Worm (Caenorhabditis elegans) whole organism, early embryonic: ENCODE results near the gene Y42H9AR.5.

Experiments used
- B0310.2 ChIP-seq: sonication (generic microtip); optimal IDR thresholded peaks from 2 replicates; lab custom pipeline; 2016; ENCODE audit warnings: mild to moderate bottlenecking, missing genetic modification characterization, missing compliant biosample characterization
- F13C5.2 ChIP-seq: sonication (generic microtip); optimal IDR thresholded peaks from 2 replicates; lab custom pipeline; 2017; ENCODE audit warnings: mild to moderate bottlenecking, missing genetic modification characterization, inconsistent platforms, missing compliant biosample characterization
- aly-1 ChIP-seq: sonication (generic microtip); optimal IDR thresholded peaks from 2 replicates; lab custom pipeline; 2016; ENCODE audit warnings: missing genetic modification characterization, missing compliant biosample characterization
- ama-1 ChIP-seq: fragments of 150-350 bp; optimal IDR thresholded peaks from 2 replicates; lab custom pipeline; 2014
- ceh-13 ChIP-seq: fragments of 200-800 bp; sonication (Bioruptor generic); optimal IDR thresholded peaks from 2 replicates; lab custom pipeline; 2018; ENCODE audit warnings: mild to moderate bottlenecking, missing genetic modification characterization, missing compliant biosample characterization
- ceh-36 ChIP-seq: sonication (generic microtip); optimal IDR thresholded peaks from 2 replicates; lab custom pipeline; 2016; ENCODE audit warnings: missing genetic modification characterization, inconsistent platforms, missing compliant biosample characterization
- ets-7 ChIP-seq: sonication (generic microtip); optimal IDR thresholded peaks from 2 replicates; lab custom pipeline; 2016; ENCODE audit warnings: missing genotype, missing genetic modification characterization, missing compliant biosample characterization
- flt-1 ChIP-seq: fragments of 200-800 bp; sonication (Bioruptor generic); IDR thresholded peaks from 2 replicates; pipeline ENCODE4 v1.3.6; 2022; ENCODE audit warnings: missing genetic modification characterization, missing compliant biosample characterization
- hmbx-1 ChIP-seq: sonication (generic microtip); optimal IDR thresholded peaks from 2 replicates; lab custom pipeline; 2016; ENCODE audit warnings: mild to moderate bottlenecking, missing genetic modification characterization, missing compliant biosample characterization
- hmg-4 ChIP-seq: fragments of 200-800 bp; sonication (Bioruptor generic); optimal IDR thresholded peaks from 2 replicates; lab custom pipeline; 2018; ENCODE audit warnings: mild to moderate bottlenecking, missing genetic modification characterization, missing compliant biosample characterization
- hnd-1 ChIP-seq: sonication (generic microtip); optimal IDR thresholded peaks from 2 replicates; lab custom pipeline; 2016; ENCODE audit warnings: missing genetic modification characterization, missing compliant biosample characterization
- pes-1 ChIP-seq: fragments of 200-800 bp; sonication (Bioruptor generic); IDR thresholded peaks from 2 replicates; pipeline ENCODE4 v1.3.6; 2022; ENCODE audit warnings: missing genetic modification reagents, missing genetic modification characterization, missing compliant biosample characterization
- scrt-1 ChIP-seq: fragments of 200-800 bp; sonication (Bioruptor generic); IDR thresholded peaks from 2 replicates; pipeline ENCODE4 v1.3.6; 2022; ENCODE audit warnings: missing genetic modification characterization, missing compliant biosample characterization
- sea-1 ChIP-seq: fragments of 200-800 bp; sonication (Bioruptor generic); conservative IDR thresholded peaks from 2 replicates; pipeline ENCODE4 v1.3.6; 2022; ENCODE audit warnings: missing genetic modification characterization, missing compliant biosample characterization
- tbx-11 ChIP-seq: fragments of 200-800 bp; sonication (Bioruptor generic); IDR thresholded peaks from 2 replicates; pipeline ENCODE4 v1.3.6; 2022; ENCODE audit warnings: missing genetic modification characterization, missing compliant biosample characterization
- tbx-37 ChIP-seq: fragments of 200-800 bp; sonication (Bioruptor generic); conservative IDR thresholded peaks from 2 replicates; pipeline ENCODE4 v1.3.6; 2022; ENCODE audit warnings: missing genetic modification reagents, missing genetic modification characterization, missing compliant biosample characterization
- tra-4 ChIP-seq: sonication (generic microtip); optimal IDR thresholded peaks from 2 replicates; lab custom pipeline; 2017; ENCODE audit warnings: missing genetic modification characterization, missing compliant biosample characterization

The Y42H9AR.5 gene

DNA sequence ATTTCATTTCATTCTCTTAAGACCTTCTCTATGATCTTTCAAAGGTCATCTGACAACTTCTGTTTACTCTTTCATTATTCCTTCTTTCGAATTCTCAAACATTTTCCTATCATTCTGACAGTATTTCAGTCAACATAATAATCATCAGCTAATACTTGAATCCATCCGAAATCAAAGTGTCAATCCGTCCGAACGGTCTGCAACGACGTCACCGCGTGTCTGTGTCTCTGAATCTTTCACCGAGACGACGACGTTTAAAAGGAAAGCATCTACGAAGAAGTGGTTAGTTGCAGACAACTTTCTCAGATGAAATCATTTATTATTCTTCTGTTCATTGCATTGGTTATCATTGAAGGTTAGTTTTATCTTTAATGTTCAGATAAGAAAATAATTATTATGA lies at the start of gene Y42H9AR.5:
TSS of gene Y42H9AR.5 (plus strand) at position 301 of the 400 bp plus-strand sequence.
- TF ChIP-seq hmbx-1 (tag; lab: Kevin White, UChicago) (no peak), pes-1 (GFP tag; lab: Robert Waterston, UW) (no peak), ets-7 (tag; lab: Kevin White, UChicago) (no peak), B0310.2 (tag; lab: Kevin White, UChicago) (no peak), F13C5.2 (no peak), hnd-1 (no peak), aly-1 (tag; lab: Kevin White, UChicago) (no peak), ama-1 (lab: Kevin White, UChicago) (no peak), hmg-4 (GFP tag; lab: Kevin White, UChicago) (no peak), tra-4 (no peak), ceh-13 (no peak), tbx-11 (GFP tag; lab: Robert Waterston, UW) (no peak), flt-1 (no peak), sea-1 (GFP tag; lab: Robert Waterston, UW) (no peak)

DNA sequence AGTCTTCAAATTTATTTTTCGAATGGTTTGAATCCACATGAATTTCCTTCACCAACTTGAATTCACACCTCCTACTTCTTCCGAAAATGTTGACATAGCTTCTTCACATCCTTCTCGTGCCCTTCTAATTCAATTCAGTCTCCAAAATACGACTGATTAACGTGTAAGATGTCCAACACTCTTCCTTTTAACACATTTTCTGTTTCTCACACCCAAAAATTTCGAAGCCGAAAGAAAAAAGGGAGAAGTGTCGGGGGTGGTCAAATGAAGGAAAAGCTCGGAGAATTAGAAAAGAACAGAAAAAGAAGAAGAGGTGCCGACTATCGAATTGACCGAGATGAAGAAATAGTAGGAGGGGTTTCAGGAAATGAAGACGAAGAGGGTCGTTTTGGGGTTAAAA lies 49.6 kb upstream of the Y42H9AR.5 start:
- TF ChIP-seq hmbx-1 (tag; lab: Kevin White, UChicago) (no peak), ets-7 (tag; lab: Kevin White, UChicago) (no peak), tbx-37 (GFP tag; lab: Robert Waterston, UW) (no peak), tbx-11 (GFP tag; lab: Robert Waterston, UW) (no peak), hnd-1 (no peak), ceh-36 (tag; lab: Kevin White, UChicago) (no peak), B0310.2 (tag; lab: Kevin White, UChicago) (no peak), ceh-13 (no peak), tra-4 (no peak), ama-1 (lab: Kevin White, UChicago) (no peak), scrt-1 (GFP tag; lab: Robert Waterston, UW) (no peak), flt-1 (no peak)

DNA sequence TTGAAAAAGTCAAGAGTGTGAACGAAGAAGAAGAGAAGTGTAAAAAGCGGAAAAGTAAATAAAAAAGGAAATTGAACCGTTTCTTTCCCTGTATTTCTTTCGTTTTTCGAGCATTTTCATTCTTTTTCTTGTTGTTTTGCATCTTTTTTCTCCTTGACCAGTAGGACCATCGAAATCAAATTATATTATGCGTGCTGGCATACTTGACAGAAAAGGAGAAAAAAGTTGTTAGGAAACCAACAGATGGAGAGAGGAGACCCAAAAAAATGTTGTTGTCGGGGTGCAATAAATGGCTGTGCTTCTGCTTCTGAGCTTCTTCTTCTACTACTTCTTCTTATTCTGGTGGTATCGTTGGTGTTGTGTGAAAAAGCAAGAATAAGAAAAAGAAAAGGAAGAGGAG lies 48.4 kb upstream of the Y42H9AR.5 start:
- no peak for TF ChIP-seq ceh-13
- no peak for TF ChIP-seq scrt-1 (GFP tag; lab: Robert Waterston, UW)
- no peak for TF ChIP-seq ama-1 (lab: Kevin White, UChicago)
- TF ChIP-seq hnd-1 = no peak
- no peak for TF ChIP-seq hmbx-1 (tag; lab: Kevin White, UChicago)
- no peak for TF ChIP-seq sea-1 (GFP tag; lab: Robert Waterston, UW)
- no peak for TF ChIP-seq aly-1 (tag; lab: Kevin White, UChicago)
- no peak for TF ChIP-seq tbx-37 (GFP tag; lab: Robert Waterston, UW)
- TF ChIP-seq pes-1 (GFP tag; lab: Robert Waterston, UW) = no peak
- TF ChIP-seq B0310.2 (tag; lab: Kevin White, UChicago) = no peak
- TF ChIP-seq flt-1 = no peak
- TF ChIP-seq ceh-36 (tag; lab: Kevin White, UChicago) = no peak
- TF ChIP-seq ets-7 (tag; lab: Kevin White, UChicago) = no peak
- no peak for TF ChIP-seq F13C5.2
- no peak for TF ChIP-seq tra-4
- no peak for TF ChIP-seq hmg-4 (GFP tag; lab: Kevin White, UChicago)
- no peak for TF ChIP-seq tbx-11 (GFP tag; lab: Robert Waterston, UW)

DNA sequence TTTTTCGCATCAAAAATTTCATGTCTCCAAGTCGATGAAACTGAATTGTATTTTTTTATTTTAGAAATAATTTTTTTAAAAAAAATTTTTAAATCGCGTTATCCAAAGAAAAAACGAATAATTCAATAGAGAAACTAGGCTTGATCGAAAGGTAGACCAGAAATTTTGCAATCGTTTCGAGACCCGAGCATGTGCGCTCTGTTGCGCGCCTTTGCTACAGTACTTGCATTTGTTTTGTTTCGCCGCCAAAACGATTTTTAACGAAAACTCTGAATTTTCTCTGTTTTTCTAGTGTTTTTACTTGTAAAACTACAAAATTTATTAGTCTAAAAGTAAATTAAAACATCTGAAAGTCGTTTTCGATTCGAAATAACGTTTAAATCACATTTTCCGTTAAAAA lies 41.1 kb upstream of the Y42H9AR.5 start:
- TF ChIP-seq ceh-36 (tag; lab: Kevin White, UChicago) = no peak
- no peak for TF ChIP-seq aly-1 (tag; lab: Kevin White, UChicago)
- no peak for TF ChIP-seq hnd-1

DNA sequence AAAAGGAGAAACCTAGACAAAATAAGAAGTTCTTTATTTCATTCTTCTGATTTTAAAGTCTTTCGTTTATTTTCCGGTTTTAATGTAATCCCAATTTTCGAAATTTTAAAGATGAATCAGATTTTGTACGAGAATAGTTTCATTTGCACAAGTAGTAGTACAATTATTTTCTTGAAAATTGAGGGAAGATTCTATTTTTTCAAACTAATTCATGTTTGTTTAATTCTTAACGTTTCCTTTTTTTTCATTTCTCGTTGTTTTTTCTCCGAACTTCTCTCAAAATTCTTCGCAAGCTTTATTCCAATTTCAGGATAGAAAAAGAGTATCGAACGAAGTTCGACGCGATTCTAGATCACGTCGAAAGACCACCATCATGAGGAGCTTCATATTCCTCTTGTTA lies 40.0 kb upstream of the Y42H9AR.5 start, which contains the start of gene sax-7:
TSS of gene sax-7 (plus strand) at position 301 of the 400 bp plus-strand sequence.
- no peak for TF ChIP-seq tbx-11 (GFP tag; lab: Robert Waterston, UW)
- no peak for TF ChIP-seq B0310.2 (tag; lab: Kevin White, UChicago)
- TF ChIP-seq hnd-1 = no peak
- no peak for TF ChIP-seq ama-1 (lab: Kevin White, UChicago)
- no peak for TF ChIP-seq F13C5.2
- TF ChIP-seq tbx-37 (GFP tag; lab: Robert Waterston, UW) = no peak
- no peak for TF ChIP-seq pes-1 (GFP tag; lab: Robert Waterston, UW)

DNA sequence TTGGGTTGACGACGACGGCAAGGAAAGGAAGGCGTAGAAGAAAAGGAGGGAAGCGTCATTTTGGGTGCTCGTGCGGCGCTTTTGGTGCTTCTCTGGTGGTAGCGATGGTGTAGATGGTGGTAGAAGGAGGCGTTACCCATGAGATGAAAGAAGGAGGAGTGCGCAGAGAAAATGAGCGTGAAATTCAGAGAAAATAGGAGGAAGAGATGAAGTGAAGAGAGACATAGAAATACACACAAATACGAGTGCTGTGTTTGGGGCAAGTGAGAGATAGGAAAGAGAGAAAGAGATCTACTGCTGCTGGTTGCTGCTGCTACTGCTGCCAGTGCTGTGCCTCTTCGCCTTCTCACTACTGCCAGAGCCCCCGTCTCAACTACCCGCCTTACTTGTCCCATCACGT lies 35.7 kb upstream of the Y42H9AR.5 start:
- no peak for TF ChIP-seq tra-4
- TF ChIP-seq aly-1 (tag; lab: Kevin White, UChicago) = peak; percentile 38
- TF ChIP-seq scrt-1 (GFP tag; lab: Robert Waterston, UW) = 0 out of 2 replicates have a peak, but pooled peaks have one; percentile 13
- peak; percentile 32; the same call in 1 of the 2 replicates for TF ChIP-seq tbx-37 (GFP tag; lab: Robert Waterston, UW)
- TF ChIP-seq ets-7 (tag; lab: Kevin White, UChicago) = no peak
- no peak for TF ChIP-seq hnd-1
- TF ChIP-seq pes-1 (GFP tag; lab: Robert Waterston, UW) = no peak
- TF ChIP-seq F13C5.2 = peak; percentile 37
- no peak for TF ChIP-seq ceh-13
- 0 out of 2 replicates have a peak, but pooled peaks have one; percentile 12 for TF ChIP-seq tbx-11 (GFP tag; lab: Robert Waterston, UW)
- peak; percentile 66 for TF ChIP-seq hmg-4 (GFP tag; lab: Kevin White, UChicago)
- no peak for TF ChIP-seq ama-1 (lab: Kevin White, UChicago)
- TF ChIP-seq sea-1 (GFP tag; lab: Robert Waterston, UW) = no peak
- no peak for TF ChIP-seq ceh-36 (tag; lab: Kevin White, UChicago)
- TF ChIP-seq B0310.2 (tag; lab: Kevin White, UChicago) = no peak
- no peak for TF ChIP-seq hmbx-1 (tag; lab: Kevin White, UChicago)
- no peak for TF ChIP-seq flt-1

DNA sequence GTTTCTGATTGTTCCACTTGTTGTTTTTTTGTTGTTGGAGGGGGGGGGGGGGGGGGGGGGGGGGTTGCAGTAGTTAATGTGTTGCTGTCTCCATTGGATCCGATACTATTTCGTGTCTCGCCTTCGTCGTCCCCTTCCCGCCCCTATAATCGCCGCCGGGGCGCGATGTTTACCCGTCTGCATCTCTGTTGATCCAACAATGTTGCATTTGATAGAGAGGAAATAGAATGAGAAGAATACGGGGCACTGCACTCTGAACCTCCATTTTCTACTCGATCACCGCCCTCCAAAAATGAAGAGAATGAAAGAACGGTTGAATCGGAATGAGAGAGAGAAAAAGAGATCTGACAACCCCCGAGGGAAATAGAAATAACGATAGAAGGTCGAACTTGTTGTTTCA lies 34.6 kb upstream of the Y42H9AR.5 start:
- TF ChIP-seq tbx-11 (GFP tag; lab: Robert Waterston, UW) (no peak), scrt-1 (GFP tag; lab: Robert Waterston, UW) (no peak), hmbx-1 (tag; lab: Kevin White, UChicago) (no peak), flt-1 (no peak), hmg-4 (GFP tag; lab: Kevin White, UChicago) (no peak), ets-7 (tag; lab: Kevin White, UChicago) (no peak), ceh-36 (tag; lab: Kevin White, UChicago) (no peak), pes-1 (GFP tag; lab: Robert Waterston, UW) (no peak), tra-4 (no peak), F13C5.2 (no peak), B0310.2 (tag; lab: Kevin White, UChicago) (no peak), hnd-1 (no peak), ama-1 (lab: Kevin White, UChicago) (no peak), aly-1 (tag; lab: Kevin White, UChicago) (no peak), tbx-37 (GFP tag; lab: Robert Waterston, UW) (no peak), ceh-13 (no peak), sea-1 (GFP tag; lab: Robert Waterston, UW) (no peak)
